Worm (Caenorhabditis elegans): Measurements from ENCODE around the gene tbc-1.

tbc-1 gene

DNA sequence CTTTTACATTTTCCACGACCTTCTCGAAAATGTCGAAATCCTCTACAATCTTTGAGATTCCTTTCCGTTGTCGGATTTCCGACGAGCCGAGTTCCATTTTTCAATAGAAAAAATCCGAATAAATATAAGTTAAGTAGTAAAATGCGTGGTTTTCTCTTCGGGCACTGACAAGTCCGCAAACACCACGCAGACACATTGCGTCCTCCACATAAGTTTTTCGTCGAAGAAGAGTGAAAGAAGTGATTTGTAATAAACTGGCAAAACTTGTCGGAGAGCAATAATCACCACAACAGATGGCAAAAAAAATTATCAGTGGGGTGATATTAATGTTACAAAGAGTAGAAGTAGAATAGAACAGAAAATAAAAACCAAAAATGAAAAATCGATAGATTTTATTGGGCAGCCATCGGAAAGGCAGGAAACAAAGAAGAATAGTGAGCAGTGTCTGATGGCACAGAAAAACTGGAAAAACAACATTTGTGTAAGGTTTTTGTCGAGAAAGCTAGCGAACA is 36.4 kb downstream of the tbc-1 start, which contains the start of gene ergi-2:
Gene ergi-2, minus strand, starts transcription at position 462 of the 512 bp plus-strand sequence.
- TF ChIP-seq unc-120 (tag; optimal IDR thresholded peaks at IDR 0.05; ENCODE audit: poor library complexity, severe bottlenecking) (no peak), unc-39 (tag; optimal IDR thresholded peaks at IDR 0.05) (no peak), ces-1 (GFP tag; optimal IDR thresholded peaks at IDR 0.05) (peak; percentile 16), hlh-1 (tag; optimal IDR thresholded peaks at IDR 0.05) (no peak), zip-8 (tag; optimal IDR thresholded peaks at IDR 0.05) (no peak), nhr-28 (tag; optimal IDR thresholded peaks at IDR 0.05) (no peak), nhr-2 (tag; optimal IDR thresholded peaks at IDR 0.05) (no peak), lin-13 (tag; optimal IDR thresholded peaks at IDR 0.05) (no peak), mep-1 (tag; optimal IDR thresholded peaks at IDR 0.05) (peak; percentile 30)

DNA sequence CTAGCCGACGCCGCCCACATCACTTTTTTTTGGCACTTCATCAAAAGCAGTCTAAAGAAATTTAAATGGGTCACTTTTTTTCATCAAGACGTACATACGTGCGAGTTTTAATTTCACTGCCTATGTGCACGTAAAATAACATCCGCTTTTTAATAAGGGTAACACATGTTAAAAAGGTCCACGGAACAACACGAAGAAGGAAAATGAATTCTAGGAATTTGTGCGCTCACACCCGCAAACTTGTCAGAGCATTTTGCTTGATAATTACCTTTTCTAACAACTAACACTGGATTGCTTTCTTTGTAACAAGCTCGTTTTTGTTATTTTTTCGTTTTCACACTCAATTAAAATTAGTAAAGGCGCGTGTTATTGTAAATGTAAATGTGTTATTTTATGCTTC is 38.1 kb downstream of the tbc-1 start:
- TF ChIP-seq sptf-1 (tag; optimal IDR thresholded peaks at IDR 0.05) (no peak), bed-3 (GFP tag; optimal IDR thresholded peaks at IDR 0.05) (no peak), nhr-237 (tag; optimal IDR thresholded peaks at IDR 0.05) (no peak), nhr-76 (tag; optimal IDR thresholded peaks at IDR 0.05) (no peak), nhr-2 (tag; optimal IDR thresholded peaks at IDR 0.05) (no peak), M03D4.4 (tag; optimal IDR thresholded peaks at IDR 0.05) (no peak), snpc-4 (tag; optimal IDR thresholded peaks at IDR 0.05) (no peak), hlh-1 (tag; optimal IDR thresholded peaks at IDR 0.05) (no peak)

DNA sequence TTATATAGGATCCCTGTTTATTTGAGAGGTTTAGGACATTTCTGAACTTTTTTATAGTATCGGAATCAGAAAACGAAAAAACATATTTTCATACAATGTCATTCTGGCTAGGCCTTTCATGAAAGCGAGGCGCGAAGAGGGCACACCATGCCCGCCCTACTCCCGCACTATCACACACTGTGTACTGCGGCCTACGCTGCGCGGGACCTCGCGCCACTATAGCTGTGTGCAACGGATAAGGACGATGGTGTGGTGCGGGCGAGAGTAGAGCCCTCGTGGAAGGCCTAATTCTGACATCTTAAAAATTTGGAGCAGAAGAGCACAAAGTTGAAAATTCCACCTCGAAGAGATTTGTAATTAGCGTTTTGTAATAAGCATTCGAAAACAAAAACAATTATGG is 40.4 kb downstream of the tbc-1 start:
- TF ChIP-seq mep-1 (tag; optimal IDR thresholded peaks at IDR 0.05): no peak

DNA sequence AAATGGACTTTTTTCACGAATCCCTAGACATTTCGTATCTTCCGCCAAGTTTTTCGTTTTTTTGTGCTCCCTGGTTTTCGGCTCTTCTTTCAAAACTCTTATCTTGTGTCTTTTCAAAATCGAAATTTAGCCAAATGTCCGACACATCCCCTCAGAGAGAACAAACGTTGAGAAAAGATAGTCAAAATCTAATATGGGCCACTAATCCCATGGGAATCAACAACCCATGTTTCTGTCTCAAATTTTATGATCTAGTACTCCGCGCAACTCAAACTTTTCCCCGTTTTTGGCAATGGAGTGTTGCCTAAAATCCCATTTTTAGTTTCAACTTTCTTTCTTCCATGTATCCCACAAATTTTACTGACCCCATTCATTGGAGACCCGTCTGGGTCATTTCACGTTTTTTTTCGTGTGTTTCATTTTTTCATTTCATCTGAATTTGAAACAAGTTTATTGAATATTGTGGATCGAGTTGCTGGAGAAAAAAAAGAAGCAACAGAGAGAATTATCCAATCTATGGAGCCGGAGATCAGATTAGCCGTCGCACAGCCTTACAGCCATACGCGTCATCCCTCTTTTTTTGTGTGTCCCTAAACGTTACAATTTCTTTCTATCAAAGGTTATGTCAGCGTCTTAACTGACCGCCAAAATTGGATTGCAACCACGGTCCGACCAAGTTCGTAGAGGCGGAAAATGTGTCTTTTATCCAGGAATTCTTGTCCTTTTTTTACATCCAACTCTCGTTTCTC is 41.1 kb downstream of the tbc-1 start:
- TF ChIP-seq ces-1 (GFP tag; optimal IDR thresholded peaks at IDR 0.05): peak; percentile 47
- TF ChIP-seq elt-1 (tag; optimal IDR thresholded peaks at IDR 0.05; ENCODE audit: borderline replicate concordance, insufficient read depth): no peak

DNA sequence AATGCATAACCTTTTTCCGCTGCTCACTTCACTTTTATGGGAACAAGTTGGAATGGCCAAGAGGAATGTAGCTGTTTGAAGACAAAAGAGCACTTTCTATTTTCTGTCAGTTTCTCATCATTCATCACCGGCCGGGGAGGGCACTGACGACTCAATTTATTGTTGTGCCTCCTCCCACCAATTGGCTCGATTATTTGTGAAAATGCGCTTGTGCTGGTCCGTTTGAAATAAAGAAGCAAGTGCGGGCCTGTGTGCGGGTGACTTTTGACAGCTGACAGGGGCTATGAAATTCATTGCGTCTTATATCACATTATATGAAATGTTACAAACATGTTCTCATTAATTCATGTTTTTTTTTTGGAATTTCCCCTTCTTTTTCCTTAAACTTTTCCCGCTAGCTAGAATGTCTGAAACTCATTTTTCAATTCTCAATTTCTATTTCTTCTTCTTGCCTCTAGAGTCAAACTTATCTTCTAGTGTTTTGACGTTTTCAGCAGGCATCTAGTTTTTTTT is 43.4 kb downstream of the tbc-1 start:
- no peak for TF ChIP-seq nhr-237 (tag; optimal IDR thresholded peaks at IDR 0.05)
- TF ChIP-seq nhr-2 (tag; optimal IDR thresholded peaks at IDR 0.05): no peak
- no peak for TF ChIP-seq cnd-1 (tag; optimal IDR thresholded peaks at IDR 0.05)
- TF ChIP-seq mab-5 (tag; optimal IDR thresholded peaks at IDR 0.05): no peak
- TF ChIP-seq hlh-1 (tag; optimal IDR thresholded peaks at IDR 0.05): peak; percentile 95
- TF ChIP-seq pha-4 (tag; optimal IDR thresholded peaks at IDR 0.05): no peak
- TF ChIP-seq nhr-28 (tag; optimal IDR thresholded peaks at IDR 0.05): no peak
- TF ChIP-seq unc-120 (tag; optimal IDR thresholded peaks at IDR 0.05; ENCODE audit: poor library complexity, severe bottlenecking): peak; percentile 72
- TF ChIP-seq nhr-76 (tag; optimal IDR thresholded peaks at IDR 0.05): no peak
- no peak for TF ChIP-seq nhr-12 (tag; optimal IDR thresholded peaks at IDR 0.05)
- TF ChIP-seq ces-1 (GFP tag; optimal IDR thresholded peaks at IDR 0.05): no peak
- TF ChIP-seq ztf-11 (tag; optimal IDR thresholded peaks at IDR 0.05): no peak
- TF ChIP-seq lin-13 (tag; optimal IDR thresholded peaks at IDR 0.05): no peak
- no peak for TF ChIP-seq ceh-39 (tag; optimal IDR thresholded peaks at IDR 0.05)
- TF ChIP-seq snpc-4 (tag; optimal IDR thresholded peaks at IDR 0.05): no peak
- peak; percentile 77 for TF ChIP-seq unc-62 (GFP tag; optimal IDR thresholded peaks at IDR 0.05)
- no peak for TF ChIP-seq lin-32 (GFP tag; optimal IDR thresholded peaks at IDR 0.05)
- TF ChIP-seq drap-1 (GFP tag; optimal IDR thresholded peaks at IDR 0.05): no peak
- TF ChIP-seq elt-1 (tag; optimal IDR thresholded peaks at IDR 0.05; ENCODE audit: borderline replicate concordance, insufficient read depth): no peak
- TF ChIP-seq blmp-1 (tag; optimal IDR thresholded peaks at IDR 0.05): no peak

DNA sequence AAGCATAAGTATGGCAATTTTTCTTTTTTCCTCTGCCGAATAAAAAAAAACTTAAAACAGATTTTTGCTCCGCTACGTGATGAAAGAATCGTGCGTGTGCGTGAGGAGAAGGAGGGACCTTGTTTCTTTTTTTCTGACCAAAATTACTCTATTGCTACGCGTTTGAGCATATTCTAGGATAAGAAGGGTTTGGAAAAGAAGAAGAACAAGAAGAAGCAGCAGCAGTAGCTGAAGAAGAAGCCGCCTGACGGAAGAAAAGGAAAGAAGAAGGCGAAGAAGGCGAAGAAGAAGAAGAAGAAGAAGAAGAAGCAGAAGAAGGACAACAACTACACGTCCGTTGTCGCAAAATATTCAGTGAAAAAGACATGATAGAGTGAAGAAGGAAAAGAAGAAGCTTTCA is 45.6 kb downstream of the tbc-1 start:
- TF ChIP-seq nhr-28 (tag; optimal IDR thresholded peaks at IDR 0.05) (no peak), sptf-1 (tag; optimal IDR thresholded peaks at IDR 0.05) (peak; percentile 7)
